Worm (Caenorhabditis elegans) whole organism, late embryonic: ENCODE measurements around the gene C26D10.7.

Experiments used
- K02D7.2 ChIP-seq: sonication (generic microtip); optimal IDR thresholded peaks from 2 replicates; lab custom pipeline; 2017; ENCODE audit warnings: mild to moderate bottlenecking, missing genetic modification characterization, missing compliant biosample characterization
- ama-1 ChIP-seq: fragments of 150-350 bp; optimal IDR thresholded peaks from 2 replicates; lab custom pipeline; 2014
- ceh-24 ChIP-seq: sonication (generic microtip); optimal IDR thresholded peaks from 2 replicates; lab custom pipeline; 2016; ENCODE audit warnings: mild to moderate bottlenecking, missing genetic modification characterization, missing compliant biosample characterization
- elt-2 ChIP-seq: sonication (generic microtip); optimal IDR thresholded peaks from 2 replicates; lab custom pipeline; 2016; ENCODE audit warnings: missing genetic modification reagents, missing genetic modification characterization, missing compliant biosample characterization
- elt-4 ChIP-seq: sonication (generic microtip); optimal IDR thresholded peaks from 2 replicates; lab custom pipeline; 2016; ENCODE audit warnings: missing genetic modification characterization, missing compliant biosample characterization
- fkh-10 ChIP-seq: fragments of 150-350 bp; optimal IDR thresholded peaks from 2 replicates; lab custom pipeline; 2014; ENCODE audit warnings: missing biosample characterization, missing genetic modification reagents, missing genetic modification characterization
- hlh-30 ChIP-seq: sonication (generic microtip); optimal IDR thresholded peaks from 2 replicates; lab custom pipeline; 2017; ENCODE audit warnings: antibody characterized with exemption, missing genetic modification characterization, missing compliant biosample characterization; ENCODE audit not compliant: insufficient read depth
- hlh-8 ChIP-seq: sonication (generic microtip); optimal IDR thresholded peaks from 2 replicates; lab custom pipeline; 2016; ENCODE audit warnings: missing genotype, missing genetic modification characterization, missing compliant biosample characterization
- pag-3 ChIP-seq: sonication (generic microtip); optimal IDR thresholded peaks from 2 replicates; lab custom pipeline; 2016; ENCODE audit warnings: missing compliant biosample characterization, missing genetic modification characterization, borderline replicate concordance
- pha-4 ChIP-seq: fragments of 150-350 bp; optimal IDR thresholded peaks from 2 replicates; lab custom pipeline; 2018; ENCODE audit warnings: missing biosample characterization, missing genetic modification reagents, missing genetic modification characterization
- tbx-2 ChIP-seq: sonication (generic microtip); optimal IDR thresholded peaks from 2 replicates; lab custom pipeline; 2016; ENCODE audit warnings: missing genetic modification characterization, missing compliant biosample characterization

ce11 chrII:8353288-8353687 lies 19.5 kb downstream of the C26D10.7 start:
- TF ChIP-seq ama-1 (lab: Kevin White, UChicago) (no peak), hlh-8 (no peak), tbx-2 (tag; lab: Kevin White, UChicago) (no peak), elt-2 (no peak), ceh-24 (tag; lab: Kevin White, UChicago) (no peak), elt-4 (tag; lab: Kevin White, UChicago) (no peak), pha-4 (tag; lab: Kevin White, UChicago) (no peak), pag-3 (no peak), hlh-30 (tag; lab: Kevin White, UChicago) (no peak), fkh-10 (no peak), K02D7.2 (tag; lab: Kevin White, UChicago) (no peak)
